Fruit fly (Drosophila melanogaster) whole organism, embryonic: ENCODE results near the gene Drsl1.

Source experiments
- CG11504 ChIP-seq: fragments of 200-800 bp; sonication (Bioruptor generic); optimal IDR thresholded peaks from 3 replicates; lab custom pipeline; 2019; ENCODE audit warnings: missing biosample characterization, mild to moderate bottlenecking, missing genetic modification characterization, moderate library complexity
- CG11723 ChIP-seq: fragments of 200-800 bp; sonication (Bioruptor generic); optimal IDR thresholded peaks from 2 replicates; lab custom pipeline; 2017; ENCODE audit warnings: missing biosample characterization, mild to moderate bottlenecking, missing genetic modification characterization
- CG12236 ChIP-seq: fragments of 200-800 bp; sonication (Bioruptor generic); optimal IDR thresholded peaks from 2 replicates; lab custom pipeline; 2016; ENCODE audit warnings: missing biosample characterization, missing genetic modification characterization
- CG12769 ChIP-seq: fragments of 200-800 bp; sonication (Bioruptor generic); optimal IDR thresholded peaks from 2 replicates; lab custom pipeline; 2019; ENCODE audit warnings: missing biosample characterization, mild to moderate bottlenecking, missing genetic modification characterization, moderate library complexity
- CG13123 ChIP-seq: fragments of 200-800 bp; sonication (Bioruptor generic); optimal IDR thresholded peaks from 2 replicates; lab custom pipeline; 2016; ENCODE audit warnings: missing biosample characterization, missing genetic modification characterization
- CG14965 ChIP-seq: fragments of 200-800 bp; sonication (Bioruptor generic); optimal IDR thresholded peaks from 2 replicates; lab custom pipeline; 2016; ENCODE audit warnings: missing biosample characterization, missing genetic modification characterization, borderline replicate concordance
- CG15601 ChIP-seq: fragments of 200-800 bp; sonication (Bioruptor generic); optimal IDR thresholded peaks from 3 replicates; lab custom pipeline; 2019; ENCODE audit warnings: missing biosample characterization, mild to moderate bottlenecking, missing genetic modification characterization, moderate library complexity
- CG18011 ChIP-seq: fragments of 200-800 bp; sonication (Bioruptor generic); optimal IDR thresholded peaks from 2 replicates; lab custom pipeline; 2017; ENCODE audit warnings: missing biosample characterization, missing genetic modification characterization, mild to moderate bottlenecking, moderate library complexity, missing genotype
- CG18764 ChIP-seq: fragments of 200-800 bp; sonication (Bioruptor generic); optimal IDR thresholded peaks from 3 replicates; lab custom pipeline; 2016; ENCODE audit warnings: missing biosample characterization, missing genetic modification characterization
- CG30020 ChIP-seq: fragments of 200-800 bp; optimal IDR thresholded peaks from 2 replicates; lab custom pipeline; 2019; ENCODE audit warnings: missing biosample characterization, mild to moderate bottlenecking, missing genetic modification characterization, moderate library complexity
- CG34224 ChIP-seq: fragments of 200-800 bp; sonication (Bioruptor generic); IDR thresholded peaks from 3 replicates; pipeline ENCODE4 v1.3.6; 2022; ENCODE audit warnings: missing biosample characterization, missing genetic modification characterization; ENCODE audit not compliant: partially characterized antibody
- CG3726 ChIP-seq: fragments of 200-800 bp; sonication (Bioruptor generic); IDR thresholded peaks from 3 replicates; pipeline ENCODE4, ENCODE4 v1.3.6; 2022; ENCODE audit warnings: missing biosample characterization, missing genetic modification characterization
- CG3847 ChIP-seq: fragments of 200-800 bp; sonication (Bioruptor generic); IDR thresholded peaks from 2 replicates; pipeline ENCODE4 v1.3.6; 2022; ENCODE audit warnings: missing biosample characterization, missing genetic modification characterization
- CG4360 ChIP-seq: fragments of 200-800 bp; sonication (Bioruptor generic); IDR thresholded peaks from 2 replicates; pipeline ENCODE4 v1.3.6; 2022; ENCODE audit warnings: missing biosample characterization, missing genetic modification characterization
- CG4707 ChIP-seq: fragments of 200-800 bp; sonication (Bioruptor generic); optimal IDR thresholded peaks from 2 replicates; lab custom pipeline; 2018; ENCODE audit warnings: missing biosample characterization, mild to moderate bottlenecking, missing genetic modification characterization, moderate library complexity
- CG7963 ChIP-seq: fragments of 200-800 bp; sonication (Bioruptor generic); IDR thresholded peaks from 3 replicates; pipeline ENCODE4 v1.3.6; 2022; ENCODE audit warnings: missing biosample characterization, missing genetic modification characterization; ENCODE audit not compliant: partially characterized antibody
- CG8290 ChIP-seq, 3 experiments: fragments of 200-800 bp; sonication (Bioruptor generic); optimal IDR thresholded peaks; 2 replicates each; lab custom pipeline; 2016 to 2019; ENCODE audit warnings: missing biosample characterization in 3 of 3, missing genetic modification characterization in 3 of 3, mild to moderate bottlenecking in 2 of 3, moderate library complexity in 1 of 3
- CG8765 ChIP-seq: fragments of 200-800 bp; sonication (Bioruptor generic); IDR thresholded peaks from 2 replicates; pipeline ENCODE4 v1.3.6; 2022; ENCODE audit warnings: missing biosample characterization, missing genetic modification characterization
- CG8944 ChIP-seq: fragments of 200-800 bp; sonication (Bioruptor generic); optimal IDR thresholded peaks from 3 replicates; lab custom pipeline; 2016; ENCODE audit warnings: missing biosample characterization, missing genetic modification characterization
- CG9437 ChIP-seq: fragments of 200-800 bp; sonication (Bioruptor generic); optimal IDR thresholded peaks from 2 replicates; lab custom pipeline; 2018; ENCODE audit warnings: missing biosample characterization, mild to moderate bottlenecking, missing genetic modification characterization
- CG9609 ChIP-seq: fragments of 200-800 bp; sonication (Bioruptor generic); optimal IDR thresholded peaks from 3 replicates; lab custom pipeline; 2016; ENCODE audit warnings: missing biosample characterization, missing genetic modification characterization
- Elba2 ChIP-seq: fragments of 200-800 bp; sonication (Bioruptor generic); optimal IDR thresholded peaks from 3 replicates; lab custom pipeline; 2016; ENCODE audit warnings: missing biosample characterization, missing genetic modification characterization
- HLH3B ChIP-seq: fragments of 200-800 bp; sonication (Bioruptor generic); IDR thresholded peaks from 2 replicates; pipeline ENCODE4 v1.3.6; 2022; ENCODE audit warnings: missing biosample characterization, missing genetic modification characterization
- HLHmδ ChIP-seq: fragments of 200-800 bp; sonication (Bioruptor generic); optimal IDR thresholded peaks from 2 replicates; lab custom pipeline; 2018; ENCODE audit warnings: missing biosample characterization, mild to moderate bottlenecking, missing genetic modification characterization, moderate library complexity
- Hr78 ChIP-seq, 2 experiments: fragments of 200-800 bp in 1 of 2; fragments of >200 bp in 1 of 2; sonication (Bioruptor generic) in 1 of 2; optimal IDR thresholded peaks; 2 replicates each; lab custom pipeline; 2017 to 2019; ENCODE audit warnings: missing biosample characterization in 2 of 2, missing genetic modification characterization in 2 of 2, mild to moderate bottlenecking in 1 of 2, moderate library complexity in 1 of 2
- Mad ChIP-seq: fragments of 200-800 bp; sonication (Bioruptor generic); optimal IDR thresholded peaks from 2 replicates; lab custom pipeline; 2016; ENCODE audit warnings: missing biosample characterization, missing genetic modification characterization
- NfI ChIP-seq: fragments of 200-800 bp; sonication (Bioruptor generic); optimal IDR thresholded peaks from 3 replicates; lab custom pipeline; 2018; ENCODE audit warnings: missing biosample characterization, mild to moderate bottlenecking, missing genetic modification characterization, moderate library complexity
- Pdp1 ChIP-seq, 2 experiments: fragments of 200-800 bp; sonication (Bioruptor generic); optimal IDR thresholded peaks; 3 replicates each; lab custom pipeline; 2016; ENCODE audit warnings: missing biosample characterization in 2 of 2, missing genetic modification characterization in 2 of 2, mild to moderate bottlenecking in 1 of 2, moderate library complexity in 1 of 2
- Rx ChIP-seq: fragments of 200-800 bp; sonication (Bioruptor generic); IDR thresholded peaks from 2 replicates; pipeline ENCODE4 v1.3.6; 2022; ENCODE audit warnings: missing biosample characterization, missing genetic modification characterization
- Spps ChIP-seq: fragments of 200-800 bp; sonication (Bioruptor generic); optimal IDR thresholded peaks from 2 replicates; lab custom pipeline; 2018; ENCODE audit warnings: missing biosample characterization, mild to moderate bottlenecking, missing genetic modification characterization
- Sry-β ChIP-seq: fragments of 200-800 bp; sonication (Bioruptor generic); optimal IDR thresholded peaks from 2 replicates; lab custom pipeline; 2018; ENCODE audit warnings: missing biosample characterization, mild to moderate bottlenecking, missing genetic modification characterization, moderate library complexity
- YL-1 ChIP-seq: fragments of 200-800 bp; sonication (Bioruptor generic); optimal IDR thresholded peaks from 3 replicates; lab custom pipeline; 2017; ENCODE audit warnings: missing biosample characterization, mild to moderate bottlenecking, missing genetic modification characterization
- ase ChIP-seq: fragments of 200-800 bp; sonication (Bioruptor generic); IDR thresholded peaks from 3 replicates; pipeline ENCODE4 v1.3.6; 2022; ENCODE audit warnings: missing biosample characterization, missing genetic modification characterization
- cad ChIP-seq: fragments of >200 bp; optimal IDR thresholded peaks from 2 replicates; lab custom pipeline; 2017; ENCODE audit warnings: missing biosample characterization, missing genetic modification characterization
- fd64A ChIP-seq: fragments of 200-800 bp; sonication (Bioruptor generic); optimal IDR thresholded peaks from 3 replicates; lab custom pipeline; 2018; ENCODE audit warnings: missing biosample characterization, mild to moderate bottlenecking, missing genetic modification characterization
- lbe ChIP-seq: fragments of 200-800 bp; sonication (Bioruptor generic); optimal IDR thresholded peaks from 2 replicates; lab custom pipeline; 2016; ENCODE audit warnings: missing biosample characterization, mild to moderate bottlenecking, missing genetic modification characterization
- luna ChIP-seq: fragments of 200-800 bp; sonication (Bioruptor generic); optimal IDR thresholded peaks from 2 replicates; lab custom pipeline; 2016; ENCODE audit warnings: missing biosample characterization, missing genetic modification characterization
- mld ChIP-seq: fragments of 200-800 bp; sonication (Bioruptor generic); IDR thresholded peaks from 3 replicates; pipeline ENCODE4 v1.3.6; 2022; ENCODE audit warnings: missing biosample characterization, missing genetic modification characterization; ENCODE audit not compliant: partially characterized antibody
- nmo ChIP-seq: fragments of 200-800 bp; sonication (Bioruptor generic); optimal IDR thresholded peaks from 2 replicates; lab custom pipeline; 2018; ENCODE audit warnings: missing biosample characterization, mild to moderate bottlenecking, missing genetic modification characterization, moderate library complexity
- odd ChIP-seq: fragments of 200-800 bp; sonication (Bioruptor generic); optimal IDR thresholded peaks from 2 replicates; lab custom pipeline; 2017; ENCODE audit warnings: missing biosample characterization, mild to moderate bottlenecking, missing genetic modification characterization
- psq ChIP-seq: fragments of 200-800 bp; sonication (Bioruptor generic); optimal IDR thresholded peaks from 2 replicates; lab custom pipeline; 2017; ENCODE audit warnings: missing biosample characterization, missing genetic modification characterization
- scrt ChIP-seq: fragments of 200-800 bp; sonication (Bioruptor generic); optimal IDR thresholded peaks from 2 replicates; lab custom pipeline; 2018; ENCODE audit warnings: missing biosample characterization, mild to moderate bottlenecking, missing genetic modification characterization, moderate library complexity
- sd ChIP-seq: fragments of 200-800 bp; sonication (Bioruptor generic); optimal IDR thresholded peaks from 3 replicates; lab custom pipeline; 2018; ENCODE audit warnings: missing biosample characterization, mild to moderate bottlenecking, missing genetic modification characterization, moderate library complexity
- tll ChIP-seq, 2 experiments: fragments of 200-800 bp in 1 of 2; fragments of >200 bp in 1 of 2; sonication (Bioruptor generic) in 1 of 2; optimal IDR thresholded peaks; 2 replicates each; lab custom pipeline; 2017 to 2019; ENCODE audit warnings: missing biosample characterization in 2 of 2, missing genetic modification characterization in 2 of 2, mild to moderate bottlenecking in 1 of 2, moderate library complexity in 1 of 2
- trem ChIP-seq: fragments of 200-800 bp; optimal IDR thresholded peaks from 3 replicates; lab custom pipeline; 2019; ENCODE audit warnings: missing biosample characterization, mild to moderate bottlenecking, missing genetic modification characterization, moderate library complexity
- wor ChIP-seq: fragments of 200-800 bp; sonication (Bioruptor generic); IDR thresholded peaks from 2 replicates; pipeline ENCODE4 v1.3.6; 2022; ENCODE audit warnings: missing biosample characterization, missing genetic modification characterization
- z ChIP-seq: fragments of 200-800 bp; sonication (Bioruptor generic); IDR thresholded peaks from 3 replicates; pipeline ENCODE4 v1.3.6; 2022; ENCODE audit warnings: missing biosample characterization, missing genetic modification characterization

The Drsl1 gene

dm6 chr3L:3325925-3326903, 9.4 kb downstream of the Drsl1 start, which contains the start of gene Gtpx:
Gtpx (plus strand) TSS chr3L:3326265.
- TF ChIP-seq psq (GFP tag; lab: Kevin White, UChicago) = no peak
- no peak for TF ChIP-seq HLH3B (GFP tag; lab: Robert Waterston, UW)
- no peak for TF ChIP-seq CG13123 (GFP tag; lab: Kevin White, UChicago)
- no peak for TF ChIP-seq odd
- no peak for TF ChIP-seq CG4707 (GFP tag; lab: Kevin White, UChicago)
- no peak for TF ChIP-seq CG14965 (GFP tag; lab: Kevin White, UChicago)
- no peak for TF ChIP-seq CG34224 (GFP tag; lab: Robert Waterston, UW)
- no peak for TF ChIP-seq Rx (GFP tag; lab: Robert Waterston, UW)
- no peak for TF ChIP-seq Sry-β (GFP tag; lab: Kevin White, UChicago)
- TF ChIP-seq CG11723 (GFP tag; lab: Kevin White, UChicago) = no peak
- TF ChIP-seq scrt (GFP tag; lab: Kevin White, UChicago) = no peak
- TF ChIP-seq Spps (tag; lab: Kevin White, UChicago) = no peak
- no peak for TF ChIP-seq CG9609 (GFP tag; lab: Kevin White, UChicago)
- peak; percentile 35 for TF ChIP-seq CG30020 (tag; lab: Kevin White, UChicago)
- peak; percentile 48 for TF ChIP-seq CG15601 (tag; lab: Kevin White, UChicago)
- TF ChIP-seq luna (GFP tag; lab: Kevin White, UChicago) = no peak
- no peak for TF ChIP-seq CG8765 (GFP tag; lab: Robert Waterston, UW)
- TF ChIP-seq YL-1 (GFP tag; lab: Kevin White, UChicago) = peak; percentile 75
- TF ChIP-seq CG18011 (GFP tag; lab: Kevin White, UChicago) = peak; percentile 34
- TF ChIP-seq CG9437 (GFP tag; lab: Kevin White, UChicago) = no peak
- TF ChIP-seq Elba2 = peak; percentile 23
- no peak for TF ChIP-seq CG12236
- peak; percentile 43 for TF ChIP-seq trem (tag; lab: Kevin White, UChicago)
- no peak for TF ChIP-seq sd (tag; lab: Kevin White, UChicago)
- peak; percentile 55 to 81 for TF ChIP-seq Pdp1 (GFP tag; optimal IDR thresholded peaks at IDR 0.05; lab: Kevin White, UChicago)
- peak; percentile 9 for TF ChIP-seq Mad
- TF ChIP-seq mld (GFP tag; lab: Robert Waterston, UW) = no peak
- peak in 1 of 2 experiments; percentile 57 for TF ChIP-seq Hr78 (GFP tag; optimal IDR thresholded peaks at IDR 0.05; lab: Kevin White, UChicago)
- TF ChIP-seq lbe (GFP tag; lab: Kevin White, UChicago) = peak; percentile 35
- no peak for TF ChIP-seq CG7963 (GFP tag; lab: Robert Waterston, UW)
- no peak for TF ChIP-seq fd64A (GFP tag; lab: Kevin White, UChicago)
- TF ChIP-seq NfI = peak; percentile 39
- TF ChIP-seq CG12769 (tag; lab: Kevin White, UChicago) = no peak
- TF ChIP-seq CG18764 (GFP tag; lab: Kevin White, UChicago) = no peak
- peak; percentile 84 for TF ChIP-seq CG3847 (GFP tag; lab: Robert Waterston, UW)
- TF ChIP-seq CG8290 (GFP tag; optimal IDR thresholded peaks at IDR 0.05; lab: Kevin White, UChicago) = no peak
- TF ChIP-seq CG8290 (tag; optimal IDR thresholded peaks at IDR 0.05; lab: Kevin White, UChicago) = peak in 1 of 2 experiments; percentile 38
- peak in 1 of 2 experiments; percentile 8 for TF ChIP-seq tll (GFP tag; optimal IDR thresholded peaks at IDR 0.05; lab: Kevin White, UChicago)
- TF ChIP-seq cad (GFP tag; lab: Kevin White, UChicago) = no peak
- TF ChIP-seq nmo (GFP tag; lab: Kevin White, UChicago) = peak; percentile 76
- no peak for TF ChIP-seq CG3726
- no peak for TF ChIP-seq ase (GFP tag; lab: Robert Waterston, UW)
- TF ChIP-seq CG8944 (GFP tag; lab: Kevin White, UChicago) = no peak
- TF ChIP-seq HLHmδ (GFP tag; lab: Kevin White, UChicago) = no peak
- no peak for TF ChIP-seq wor (GFP tag; lab: Robert Waterston, UW)
- no peak for TF ChIP-seq z (GFP tag; lab: Robert Waterston, UW)
- TF ChIP-seq CG11504 (tag; lab: Kevin White, UChicago) = no peak
- TF ChIP-seq CG4360 (GFP tag; lab: Robert Waterston, UW) = no peak
